Worm (Caenorhabditis elegans) whole organism, mixed stage, embryonic: Measurements from ENCODE around the gene C25A8.2.
A peak's percentile ranks its signal among the peaks of the same experiment; 100 is the strongest.

Experiments
- cnd-1 ChIP-seq: fragments of 200-800 bp; sonication (Bioruptor generic); optimal IDR thresholded peaks from 2 replicates; lab custom pipeline; 2018; ENCODE audit warnings: mild to moderate bottlenecking, missing genetic modification characterization, missing compliant biosample characterization
- elt-3 ChIP-seq: fragments of 150-350 bp; optimal IDR thresholded peaks from 2 replicates; lab custom pipeline; 2014; ENCODE audit warnings: missing biosample characterization, missing genetic modification characterization
- hlh-1 ChIP-seq: fragments of 150-350 bp; optimal IDR thresholded peaks from 2 replicates; lab custom pipeline; 2014; ENCODE audit warnings: missing biosample characterization, missing genetic modification reagents, missing genetic modification characterization
- lin-32 ChIP-seq: fragments of 200-800 bp; sonication (Bioruptor generic); optimal IDR thresholded peaks from 2 replicates; lab custom pipeline; 2018; ENCODE audit warnings: mild to moderate bottlenecking, missing genetic modification characterization, missing compliant biosample characterization
- lsy-2 ChIP-seq: fragments of 150-350 bp; optimal IDR thresholded peaks from 2 replicates; lab custom pipeline; 2014; ENCODE audit warnings: missing biosample characterization, missing genetic modification characterization
- mab-5 ChIP-seq: fragments of 150-350 bp; optimal IDR thresholded peaks from 2 replicates; lab custom pipeline; 2014; ENCODE audit warnings: missing biosample characterization, missing genetic modification characterization
- mls-2 ChIP-seq: sonication (generic microtip); optimal IDR thresholded peaks from 2 replicates; lab custom pipeline; 2016; ENCODE audit warnings: mild to moderate bottlenecking, missing genetic modification characterization, moderate library complexity, missing compliant biosample characterization
- nhr-12 ChIP-seq: fragments of 150-350 bp; optimal IDR thresholded peaks from 2 replicates; lab custom pipeline; 2014; ENCODE audit warnings: missing biosample characterization, missing genetic modification characterization
- nhr-237 ChIP-seq: fragments of 150-350 bp; optimal IDR thresholded peaks from 2 replicates; lab custom pipeline; 2014; ENCODE audit warnings: missing biosample characterization, missing genetic modification characterization
- pha-4 ChIP-seq: fragments of 150-350 bp; optimal IDR thresholded peaks from 2 replicates; lab custom pipeline; 2018; ENCODE audit warnings: missing biosample characterization, missing genetic modification reagents, missing genetic modification characterization
- snpc-4 ChIP-seq: fragments of 150-350 bp; optimal IDR thresholded peaks from 2 replicates; lab custom pipeline; 2014; ENCODE audit warnings: missing biosample characterization, missing genetic modification characterization
- unc-39 ChIP-seq: fragments of 150-350 bp; optimal IDR thresholded peaks from 2 replicates; lab custom pipeline; 2014; ENCODE audit warnings: missing biosample characterization, missing genetic modification characterization
- unc-62 ChIP-seq: fragments of 150-350 bp; optimal IDR thresholded peaks from 2 replicates; lab custom pipeline; 2014; ENCODE audit warnings: missing biosample characterization, missing genetic modification reagents, missing genetic modification characterization
- ztf-11 ChIP-seq: fragments of 150-350 bp; optimal IDR thresholded peaks from 2 replicates; lab custom pipeline; 2014; ENCODE audit warnings: missing biosample characterization, missing genetic modification characterization

DNA sequence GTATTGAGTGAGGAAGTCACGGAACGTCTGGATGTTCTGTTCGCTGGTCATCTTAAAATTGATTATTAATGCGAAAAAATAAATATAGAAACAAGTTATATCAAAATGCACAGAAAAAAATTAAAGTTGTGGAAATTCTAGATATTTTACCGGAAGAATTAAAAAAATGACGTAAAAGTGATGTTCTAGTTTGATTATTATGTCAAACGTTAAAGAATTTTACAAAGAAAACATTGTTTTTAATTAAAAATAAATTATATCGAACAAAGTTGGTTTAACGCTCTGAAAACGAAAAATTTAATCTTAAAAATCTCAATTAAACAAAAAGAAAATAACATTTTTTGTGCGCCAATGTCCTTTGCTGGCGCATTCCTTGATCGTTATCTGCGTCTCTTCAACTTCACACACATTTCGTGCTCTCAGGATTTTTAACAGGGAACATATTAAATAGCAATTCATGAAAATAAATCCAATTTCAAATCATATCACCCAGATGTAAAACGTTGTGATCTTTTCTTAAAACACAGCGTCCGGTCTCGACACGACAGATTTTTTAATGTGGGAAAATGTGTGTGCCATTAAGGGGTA, 35.0 kb downstream of the C25A8.2 start, which contains the start of gene tin-9.1:
- no peak for TF ChIP-seq cnd-1 (tag; lab: Kevin White, UChicago)
- TF ChIP-seq lin-32 (GFP tag; lab: Kevin White, UChicago): no peak
- TF ChIP-seq hlh-1 (tag; lab: Kevin White, UChicago): no peak
- no peak for TF ChIP-seq mab-5 (tag; lab: Kevin White, UChicago)
- no peak for TF ChIP-seq unc-39 (tag; lab: Kevin White, UChicago)
- no peak for TF ChIP-seq unc-62 (GFP tag; lab: Kevin White, UChicago)
- no peak for TF ChIP-seq nhr-237 (tag; lab: Kevin White, UChicago)
- no peak for TF ChIP-seq snpc-4 (tag; lab: Kevin White, UChicago)
- TF ChIP-seq ztf-11 (tag; lab: Kevin White, UChicago): no peak
- TF ChIP-seq pha-4 (tag; lab: Kevin White, UChicago): peak; percentile 26
- no peak for TF ChIP-seq elt-3 (tag; lab: Kevin White, UChicago)
- no peak for TF ChIP-seq nhr-12 (tag; lab: Kevin White, UChicago)
- TF ChIP-seq lsy-2 (tag; lab: Kevin White, UChicago): peak; percentile 69
- no peak for TF ChIP-seq mls-2 (tag; lab: Kevin White, UChicago)
